Worm (Caenorhabditis elegans) whole organism, L4 larva: Measurements from ENCODE around the gene Y116A8C.468.
"Not testable (repeated sequence)": the region's sequence is repeated elsewhere in the genome, so short reads cannot be mapped to it uniquely, and the experiment has no call there.

Experiments
- Y48G9A.11 ChIP-seq: fragments of 200-800 bp; sonication (Bioruptor generic); IDR thresholded peaks from 2 replicates; pipeline ENCODE4 v1.3.6; 2022; ENCODE audit warnings: missing genetic modification reagents, missing genetic modification characterization, missing compliant biosample characterization
- ZK546.5 ChIP-seq, 2 experiments: sonication (generic microtip); optimal IDR thresholded peaks; 2 replicates each; lab custom pipeline; 2017; ENCODE audit warnings: missing biosample characterization in 2 of 2, missing genetic modification characterization in 2 of 2
- daf-12 ChIP-seq: fragments of 150-350 bp; optimal IDR thresholded peaks from 2 replicates; lab custom pipeline; 2014; ENCODE audit warnings: missing biosample characterization, missing genetic modification reagents, missing genetic modification characterization
- dpl-1 ChIP-seq: fragments of 150-350 bp; optimal IDR thresholded peaks from 2 replicates; lab custom pipeline; 2014; ENCODE audit warnings: missing biosample characterization, missing genetic modification reagents, missing genetic modification characterization
- lin-1 ChIP-seq: fragments of 200-800 bp; sonication (Bioruptor generic); IDR thresholded peaks from 2 replicates; pipeline ENCODE4 v1.3.6; 2022; ENCODE audit warnings: missing genetic modification reagents, missing genetic modification characterization, missing compliant biosample characterization
- lin-13 ChIP-seq: fragments of 150-350 bp; optimal IDR thresholded peaks from 2 replicates; lab custom pipeline; 2014; ENCODE audit warnings: missing biosample characterization, missing genetic modification reagents, missing genetic modification characterization
- lin-39 ChIP-seq: fragments of 150-350 bp; optimal IDR thresholded peaks from 2 replicates; lab custom pipeline; 2014; ENCODE audit warnings: missing biosample characterization, missing genetic modification reagents, missing genetic modification characterization
- mdt-29 ChIP-seq: fragments of 200-800 bp; sonication (Bioruptor generic); IDR thresholded peaks from 2 replicates; pipeline ENCODE4 v1.3.6; 2022; ENCODE audit warnings: missing genetic modification reagents, missing genetic modification characterization, missing compliant biosample characterization
- nhr-11 ChIP-seq: fragments of 150-350 bp; optimal IDR thresholded peaks from 2 replicates; lab custom pipeline; 2014; ENCODE audit warnings: missing biosample characterization, missing genetic modification characterization
- zag-1 ChIP-seq: fragments of 150-350 bp; optimal IDR thresholded peaks from 2 replicates; lab custom pipeline; 2014; ENCODE audit warnings: missing biosample characterization, missing genetic modification characterization

- not testable (repeated sequence) for TF ChIP-seq lin-1 (GFP tag; lab: Robert Waterston, UW); nhr-11 (tag; lab: Kevin White, UChicago); daf-12 (tag; lab: Kevin White, UChicago); dpl-1 (GFP tag; lab: Kevin White, UChicago); ZK546.5 (tag; optimal IDR thresholded peaks at IDR 0.05; lab: Kevin White, UChicago); Y48G9A.11 (GFP tag; lab: Robert Waterston, UW); mdt-29 (GFP tag; lab: Robert Waterston, UW); lin-13 (GFP tag; lab: Kevin White, UChicago); lin-39 (tag; lab: Kevin White, UChicago); zag-1
Measured at ce11 chrIV:16895288-16895687, 22.9 kb upstream of the Y116A8C.468 start, which contains the start of gene T06A10.2.
